Worm (Caenorhabditis elegans): Measurements from ENCODE around the gene C18A11.4.

DNA sequence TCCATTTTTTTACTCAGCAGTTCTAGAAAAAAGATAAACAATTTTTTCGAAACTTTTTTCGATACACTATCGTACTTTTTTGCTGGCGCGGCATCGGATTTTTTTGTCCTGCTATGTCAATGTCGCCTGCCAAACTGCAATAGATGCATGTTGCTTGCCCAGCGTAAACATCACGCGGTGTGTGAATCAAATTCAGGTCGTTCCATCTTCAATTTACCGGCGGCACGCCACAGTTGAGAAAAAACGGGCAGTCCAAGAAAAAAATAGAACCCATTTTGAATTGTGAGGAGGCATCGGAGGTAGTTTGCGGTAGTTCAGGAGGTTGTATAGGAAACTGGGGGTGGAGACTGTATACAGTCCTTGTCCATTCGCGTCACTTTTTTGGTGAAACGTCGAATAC lies 26.9 kb upstream of the C18A11.4 start:
- TF ChIP-seq unc-62 (GFP tag; optimal IDR thresholded peaks at IDR 0.05): no peak
- TF ChIP-seq ces-1 (GFP tag; optimal IDR thresholded peaks at IDR 0.05): no peak
- no peak for TF ChIP-seq lsy-2 (tag; optimal IDR thresholded peaks at IDR 0.05)
- no peak for TF ChIP-seq snpc-4 (tag; optimal IDR thresholded peaks at IDR 0.05)
- TF ChIP-seq ztf-11 (tag; optimal IDR thresholded peaks at IDR 0.05): no peak
- no peak for TF ChIP-seq nhr-28 (tag; optimal IDR thresholded peaks at IDR 0.05)
- TF ChIP-seq nhr-237 (tag; optimal IDR thresholded peaks at IDR 0.05): no peak
- TF ChIP-seq lin-13 (tag; optimal IDR thresholded peaks at IDR 0.05): no peak
- no peak for TF ChIP-seq nhr-76 (tag; optimal IDR thresholded peaks at IDR 0.05)
- TF ChIP-seq blmp-1 (tag; optimal IDR thresholded peaks at IDR 0.05): no peak
- no peak for TF ChIP-seq ham-2 (GFP tag; optimal IDR thresholded peaks at IDR 0.05)
